Worm (Caenorhabditis elegans): Measurements from ENCODE around the gene F53H4.6.

DNA sequence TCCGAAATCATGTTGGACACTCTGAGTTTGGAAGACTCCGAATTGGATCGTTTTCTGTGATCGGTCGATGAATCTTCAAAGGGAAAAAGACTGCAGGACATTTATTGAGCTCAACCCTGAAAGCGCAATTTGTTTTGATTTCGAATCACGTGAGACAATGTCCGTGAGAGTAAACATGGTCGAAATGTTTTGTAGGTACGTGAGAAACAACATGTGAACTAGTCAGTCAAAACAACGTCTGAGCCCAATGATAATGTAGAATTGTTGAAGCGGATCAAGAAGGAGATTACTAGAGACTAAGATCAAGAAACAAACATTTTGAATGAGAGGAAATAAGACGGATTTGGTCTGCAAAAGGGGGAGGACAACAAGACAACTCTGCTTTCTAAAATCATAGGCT, 56.3 kb downstream of the F53H4.6 start, which contains the start of gene Y7A5A.7:
- no peak for TF ChIP-seq pqm-1 (tag; optimal IDR thresholded peaks at IDR 0.05)
- TF ChIP-seq skn-1 (tag; optimal IDR thresholded peaks at IDR 0.05): no peak
- TF ChIP-seq ZK546.5 (tag; optimal IDR thresholded peaks at IDR 0.05): no peak
- no peak for TF ChIP-seq unc-62 (GFP tag; optimal IDR thresholded peaks at IDR 0.05)
- no peak for TF ChIP-seq ztf-4 (tag; optimal IDR thresholded peaks at IDR 0.05)

Measured in whole organism, L3 larva.